Fruit fly (Drosophila melanogaster) whole organism, embryonic: ENCODE results near the gene CG15461.

Experiments
- Bgb ChIP-seq: fragments of 200-800 bp; sonication (Bioruptor generic); IDR thresholded peaks from 2 replicates; pipeline ENCODE4 v1.3.6; 2022; ENCODE audit warnings: missing biosample characterization, missing genetic modification characterization; ENCODE audit not compliant: partially characterized antibody
- BtbVII ChIP-seq: fragments of 200-800 bp; sonication (Bioruptor generic); optimal IDR thresholded peaks from 3 replicates; lab custom pipeline; 2017; ENCODE audit warnings: missing biosample characterization, mild to moderate bottlenecking, missing genetic modification characterization
- CG10431 ChIP-seq: fragments of 200-800 bp; sonication (Bioruptor generic); optimal IDR thresholded peaks from 3 replicates; lab custom pipeline; 2018; ENCODE audit warnings: missing biosample characterization, mild to moderate bottlenecking, missing genetic modification characterization
- CG10654 ChIP-seq: fragments of 200-800 bp; sonication (Bioruptor generic); optimal IDR thresholded peaks from 2 replicates; lab custom pipeline; 2016; ENCODE audit warnings: missing biosample characterization, missing genetic modification characterization
- CG11456 ChIP-seq: fragments of 200-800 bp; sonication (Bioruptor generic); IDR thresholded peaks from 3 replicates; pipeline ENCODE4 v1.3.6; 2022; ENCODE audit warnings: missing biosample characterization, missing genetic modification characterization
- CG14710 ChIP-seq: fragments of 200-800 bp; sonication (Bioruptor generic); optimal IDR thresholded peaks from 3 replicates; lab custom pipeline; 2019; ENCODE audit warnings: missing biosample characterization, mild to moderate bottlenecking, missing genetic modification characterization, moderate library complexity
- CG16813 ChIP-seq: fragments of 200-800 bp; sonication (Bioruptor generic); IDR thresholded peaks from 3 replicates; pipeline ENCODE4 v1.3.6; 2022; ENCODE audit warnings: missing biosample characterization, missing genetic modification characterization; ENCODE audit not compliant: partially characterized antibody
- CG17612 ChIP-seq: fragments of 200-800 bp; sonication (Bioruptor generic); IDR thresholded peaks from 2 replicates; pipeline ENCODE4 v1.3.6; 2022; ENCODE audit warnings: missing biosample characterization, missing genetic modification characterization
- CG17829 ChIP-seq: fragments of 200-800 bp; optimal IDR thresholded peaks from 2 replicates; lab custom pipeline; 2019; ENCODE audit warnings: missing biosample characterization, mild to moderate bottlenecking, missing genetic modification characterization, moderate library complexity
- CG17912 ChIP-seq: fragments of 200-800 bp; sonication (Bioruptor generic); optimal IDR thresholded peaks from 2 replicates; lab custom pipeline; 2018; ENCODE audit warnings: missing biosample characterization, mild to moderate bottlenecking, missing genetic modification characterization
- CG2678 ChIP-seq: fragments of 200-800 bp; sonication (Bioruptor generic); optimal IDR thresholded peaks from 3 replicates; lab custom pipeline; 2019; ENCODE audit warnings: missing biosample characterization, mild to moderate bottlenecking, missing genetic modification characterization, moderate library complexity
- CG30020 ChIP-seq: fragments of 200-800 bp; optimal IDR thresholded peaks from 2 replicates; lab custom pipeline; 2019; ENCODE audit warnings: missing biosample characterization, mild to moderate bottlenecking, missing genetic modification characterization, moderate library complexity
- CG3065 ChIP-seq: fragments of 200-800 bp; sonication (Bioruptor generic); optimal IDR thresholded peaks from 2 replicates; lab custom pipeline; 2016; ENCODE audit warnings: missing biosample characterization, missing genetic modification characterization
- CG32767 ChIP-seq: fragments of 200-800 bp; sonication (Bioruptor generic); IDR thresholded peaks from 2 replicates; pipeline ENCODE4 v1.3.6; 2022; ENCODE audit warnings: missing biosample characterization, missing genetic modification characterization
- CG34376 ChIP-seq: fragments of 200-800 bp; sonication (Bioruptor generic); optimal IDR thresholded peaks from 2 replicates; lab custom pipeline; 2018; ENCODE audit warnings: missing biosample characterization, mild to moderate bottlenecking, missing genetic modification characterization
- CG4404 ChIP-seq: fragments of 200-800 bp; sonication (Bioruptor generic); IDR thresholded peaks from 2 replicates; pipeline ENCODE4 v1.3.6; 2022; ENCODE audit warnings: missing biosample characterization, missing genetic modification characterization
- CG4424 ChIP-seq: fragments of 200-800 bp; sonication (Bioruptor generic); optimal IDR thresholded peaks from 3 replicates; lab custom pipeline; 2016; ENCODE audit warnings: missing biosample characterization, missing genetic modification characterization
- CG5245 ChIP-seq: fragments of 200-800 bp; sonication (Bioruptor generic); optimal IDR thresholded peaks from 3 replicates; lab custom pipeline; 2016; ENCODE audit warnings: missing biosample characterization, missing genetic modification characterization
- CG6175 ChIP-seq: fragments of 200-800 bp; sonication (Bioruptor generic); IDR thresholded peaks from 3 replicates; pipeline ENCODE4 v1.3.6; 2022; ENCODE audit warnings: missing biosample characterization, missing genetic modification characterization
- CG7839 ChIP-seq: fragments of 200-800 bp; sonication (Bioruptor generic); optimal IDR thresholded peaks from 3 replicates; lab custom pipeline; 2018; ENCODE audit warnings: missing biosample characterization, mild to moderate bottlenecking, missing genetic modification characterization, moderate library complexity
- CG8089 ChIP-seq: fragments of 200-800 bp; sonication (Bioruptor generic); optimal IDR thresholded peaks from 3 replicates; lab custom pipeline; 2016; ENCODE audit warnings: missing biosample characterization, missing genetic modification characterization
- CG8281 ChIP-seq: fragments of 200-800 bp; sonication (Bioruptor generic); optimal IDR thresholded peaks from 2 replicates; lab custom pipeline; 2018; ENCODE audit warnings: missing biosample characterization, mild to moderate bottlenecking, missing genetic modification characterization, moderate library complexity
- CG8944 ChIP-seq: fragments of 200-800 bp; sonication (Bioruptor generic); optimal IDR thresholded peaks from 3 replicates; lab custom pipeline; 2016; ENCODE audit warnings: missing biosample characterization, missing genetic modification characterization
- Dip3 ChIP-seq: fragments of 200-800 bp; sonication (Bioruptor generic); optimal IDR thresholded peaks from 3 replicates; lab custom pipeline; 2016; ENCODE audit warnings: missing biosample characterization, missing genetic modification characterization
- Doc2 ChIP-seq: fragments of 200-800 bp; sonication (Bioruptor generic); IDR thresholded peaks from 2 replicates; pipeline ENCODE4 v1.3.6; 2022; ENCODE audit warnings: missing biosample characterization, missing genetic modification characterization
- E2f2 ChIP-seq: fragments of 200-800 bp; sonication (Bioruptor generic); IDR thresholded peaks from 2 replicates; pipeline ENCODE4 v1.3.6; 2022; ENCODE audit warnings: missing biosample characterization, missing genetic modification characterization
- Ets65A ChIP-seq: fragments of 200-800 bp; sonication (Bioruptor generic); peaks from one replicate; lab custom pipeline; 2016; ENCODE audit warnings: missing biosample characterization, missing genetic modification characterization
- Gug ChIP-seq: fragments of 200-800 bp; sonication (Bioruptor generic); IDR thresholded peaks from 4 replicates; pipeline ENCODE4 v1.3.6; 2022; ENCODE audit warnings: missing biosample characterization, missing genetic modification characterization
- Hand ChIP-seq: fragments of 200-800 bp; sonication (Bioruptor generic); optimal IDR thresholded peaks from 2 replicates; lab custom pipeline; 2017; ENCODE audit warnings: mild to moderate bottlenecking, missing biosample characterization, missing genetic modification reagents, missing genetic modification characterization
- Lim3 ChIP-seq: fragments of 200-800 bp; sonication (Bioruptor generic); IDR thresholded peaks from 2 replicates; pipeline ENCODE4 v1.3.6; 2022; ENCODE audit warnings: missing biosample characterization, missing genetic modification characterization
- Nf-YC ChIP-seq: fragments of 200-800 bp; optimal IDR thresholded peaks from 3 replicates; lab custom pipeline; 2019; ENCODE audit warnings: missing biosample characterization, mild to moderate bottlenecking, missing genetic modification characterization, moderate library complexity
- Poxn ChIP-seq: fragments of 200-800 bp; sonication (Bioruptor generic); IDR thresholded peaks from 2 replicates; pipeline ENCODE4 v1.3.6; 2022; ENCODE audit warnings: missing biosample characterization, missing genetic modification characterization
- Rfx ChIP-seq: fragments of 200-800 bp; sonication (Bioruptor generic); IDR thresholded peaks from 2 replicates; pipeline ENCODE4 v1.3.6; 2022; ENCODE audit warnings: missing biosample characterization, missing genetic modification characterization
- Xbp1 ChIP-seq: fragments of 200-800 bp; sonication (Bioruptor generic); optimal IDR thresholded peaks from 3 replicates; lab custom pipeline; 2016; ENCODE audit warnings: missing biosample characterization, mild to moderate bottlenecking, missing genetic modification characterization
- Xrp1 ChIP-seq: fragments of 200-800 bp; sonication (Bioruptor generic); IDR thresholded peaks from 2 replicates; pipeline ENCODE4 v1.3.6; 2022; ENCODE audit warnings: missing biosample characterization, missing genetic modification characterization
- btn ChIP-seq: fragments of 200-800 bp; sonication (Bioruptor generic); optimal IDR thresholded peaks from 2 replicates; lab custom pipeline; 2016; ENCODE audit warnings: missing biosample characterization, missing genetic modification characterization
- esg ChIP-seq: fragments of 200-800 bp; sonication (Bioruptor generic); conservative IDR thresholded peaks from 2 replicates; pipeline ENCODE4 v1.3.6; 2022; ENCODE audit warnings: missing biosample characterization, missing genetic modification characterization
- fd3F ChIP-seq: fragments of 200-800 bp; sonication (Bioruptor generic); optimal IDR thresholded peaks from 2 replicates; lab custom pipeline; 2018; ENCODE audit warnings: missing biosample characterization, mild to moderate bottlenecking, missing genetic modification characterization, moderate library complexity
- fd64A ChIP-seq: fragments of 200-800 bp; sonication (Bioruptor generic); optimal IDR thresholded peaks from 3 replicates; lab custom pipeline; 2018; ENCODE audit warnings: missing biosample characterization, mild to moderate bottlenecking, missing genetic modification characterization
- gce ChIP-seq: fragments of 200-800 bp; sonication (Bioruptor generic); IDR thresholded peaks from 3 replicates; pipeline ENCODE4 v1.3.6; 2022; ENCODE audit warnings: missing biosample characterization, missing genetic modification characterization
- gsb ChIP-seq: fragments of 200-800 bp; sonication (Bioruptor generic); IDR thresholded peaks from 2 replicates; pipeline ENCODE4 v1.3.6; 2022; ENCODE audit warnings: missing biosample characterization, missing genetic modification characterization
- jing ChIP-seq: fragments of 200-800 bp; sonication (Bioruptor generic); optimal IDR thresholded peaks from 2 replicates; lab custom pipeline; 2018; ENCODE audit warnings: missing biosample characterization, mild to moderate bottlenecking, missing genetic modification characterization
- kah ChIP-seq: fragments of 200-800 bp; sonication (Bioruptor generic); optimal IDR thresholded peaks from 2 replicates; lab custom pipeline; 2018; ENCODE audit warnings: missing biosample characterization, mild to moderate bottlenecking, missing genetic modification characterization
- kay ChIP-seq: fragments of 200-800 bp; sonication (Bioruptor generic); optimal IDR thresholded peaks from 2 replicates; lab custom pipeline; 2016; ENCODE audit warnings: missing biosample characterization, missing genetic modification characterization
- nmo ChIP-seq: fragments of 200-800 bp; sonication (Bioruptor generic); optimal IDR thresholded peaks from 2 replicates; lab custom pipeline; 2018; ENCODE audit warnings: missing biosample characterization, mild to moderate bottlenecking, missing genetic modification characterization, moderate library complexity
- org-1 ChIP-seq: fragments of 200-800 bp; sonication (Bioruptor generic); optimal IDR thresholded peaks from 2 replicates; lab custom pipeline; 2017; ENCODE audit warnings: missing biosample characterization, missing genetic modification characterization
- sim ChIP-seq: fragments of 200-800 bp; sonication (Bioruptor generic); IDR thresholded peaks from 2 replicates; pipeline ENCODE4 v1.3.6; 2022; ENCODE audit warnings: missing biosample characterization, missing genetic modification characterization
- sima ChIP-seq: fragments of 200-800 bp; sonication (Bioruptor generic); optimal IDR thresholded peaks from 2 replicates; lab custom pipeline; 2016; ENCODE audit warnings: missing biosample characterization, missing genetic modification characterization
- sr ChIP-seq: fragments of 200-800 bp; sonication (Bioruptor generic); IDR thresholded peaks from 3 replicates; pipeline ENCODE4 v1.3.6; 2022; ENCODE audit warnings: missing biosample characterization, missing genetic modification characterization
- tgo ChIP-seq: fragments of 200-800 bp; sonication (Bioruptor generic); IDR thresholded peaks from 3 replicates; pipeline ENCODE4 v1.3.6; 2022; ENCODE audit warnings: missing biosample characterization, missing genetic modification characterization
- tll ChIP-seq, 2 experiments: fragments of 200-800 bp in 1 of 2; fragments of >200 bp in 1 of 2; sonication (Bioruptor generic) in 1 of 2; optimal IDR thresholded peaks; 2 replicates each; lab custom pipeline; 2017 to 2019; ENCODE audit warnings: missing biosample characterization in 2 of 2, missing genetic modification characterization in 2 of 2, mild to moderate bottlenecking in 1 of 2, moderate library complexity in 1 of 2
- trh ChIP-seq: fragments of 200-800 bp; sonication (Bioruptor generic); optimal IDR thresholded peaks from 2 replicates; lab custom pipeline; 2016; ENCODE audit warnings: missing biosample characterization, missing genetic modification characterization

Gene CG15461

dm6 chrX:20519049-20519448 is 33.1 kb downstream of the CG15461 start (continued):
- TF ChIP-seq CG16813 (GFP tag; lab: Robert Waterston, UW) (no peak), kay (GFP tag; lab: Kevin White, UChicago) (no peak), CG2678 (tag; lab: Kevin White, UChicago) (peak; percentile 58), Dip3 (no peak), BtbVII (GFP tag; lab: Kevin White, UChicago) (no peak), sr (no peak), CG14710 (tag; lab: Kevin White, UChicago) (no peak), Gug (0 out of 4 replicates have a peak, but pooled peaks have one; percentile 9), kah (GFP tag; lab: Kevin White, UChicago) (no peak), tll (GFP tag; optimal IDR thresholded peaks at IDR 0.05; lab: Kevin White, UChicago) (no peak), CG17829 (tag; lab: Kevin White, UChicago) (no peak), Hand (GFP tag; lab: Kevin White, UChicago) (no peak), CG32767 (GFP tag; lab: Robert Waterston, UW) (0 out of 2 replicates have a peak, but pooled peaks have one; percentile 33), Ets65A (no peak), fd64A (GFP tag; lab: Kevin White, UChicago) (no peak), Lim3 (GFP tag; lab: Robert Waterston, UW) (no peak), CG6175 (GFP tag; lab: Robert Waterston, UW) (no peak), Xbp1 (GFP tag; lab: Kevin White, UChicago) (peak; percentile 43), org-1 (GFP tag; lab: Kevin White, UChicago) (no peak), trh (GFP tag; lab: Kevin White, UChicago) (no peak), CG17912 (GFP tag; lab: Kevin White, UChicago) (no peak), fd3F (peak; percentile 16), CG10431 (no peak), sima (no peak), CG8281 (tag; lab: Kevin White, UChicago) (no peak), CG17612 (GFP tag; lab: Robert Waterston, UW) (no peak), CG3065 (GFP tag; lab: Kevin White, UChicago) (no peak), btn (GFP tag; lab: Kevin White, UChicago) (peak; percentile 20), CG34376 (no peak), nmo (GFP tag; lab: Kevin White, UChicago) (peak; percentile 7), gce (GFP tag; lab: Robert Waterston, UW) (no peak), CG4404 (GFP tag; lab: Robert Waterston, UW) (peak; percentile 43), CG8089 (GFP tag; lab: Kevin White, UChicago) (peak; percentile 3), E2f2 (GFP tag; lab: Robert Waterston, UW) (no peak), Bgb (GFP tag; lab: Robert Waterston, UW) (no peak), CG10654 (GFP tag; lab: Kevin White, UChicago) (peak; percentile 5), tgo (GFP tag; lab: Robert Waterston, UW) (peak; percentile 45; the same call in 2 of the 3 replicates), CG7839 (tag; lab: Kevin White, UChicago) (no peak), gsb (GFP tag; lab: Robert Waterston, UW) (no peak), CG4424 (peak; percentile 14), CG5245 (peak; percentile 27), jing (GFP tag; lab: Kevin White, UChicago) (peak; percentile 2), CG8944 (peak; percentile 46), sim (GFP tag; lab: Robert Waterston, UW) (0 out of 2 replicates have a peak, but pooled peaks have one; percentile 5), esg (peak; percentile 44; the same call in 1 of the 2 replicates), Nf-YC (tag; lab: Kevin White, UChicago) (no peak), Doc2 (GFP tag; lab: Robert Waterston, UW) (no peak), Xrp1 (GFP tag; lab: Robert Waterston, UW) (peak; percentile 51; the same call in 1 of the 2 replicates), Rfx (GFP tag; lab: Robert Waterston, UW) (peak; percentile 37; the same call in 1 of the 2 replicates), CG11456 (no peak), CG30020 (tag; lab: Kevin White, UChicago) (no peak), Poxn (GFP tag; lab: Robert Waterston, UW) (no peak)
